Fruit fly (Drosophila melanogaster) whole organism, pupa: ENCODE data around the gene cbt.

Experiments used
- CG12605 ChIP-seq: fragments of 200-800 bp; sonication (Bioruptor generic); IDR thresholded peaks from 2 replicates; pipeline ENCODE4 v1.3.6; 2022; ENCODE audit warnings: missing biosample characterization, missing genetic modification characterization
- CG13204 ChIP-seq: fragments of 200-800 bp; sonication (Bioruptor generic); optimal IDR thresholded peaks from 2 replicates; lab custom pipeline; 2018; ENCODE audit warnings: missing biosample characterization, mild to moderate bottlenecking, missing genetic modification characterization, moderate library complexity
- CG14655 ChIP-seq: fragments of 200-800 bp; sonication (Bioruptor generic); optimal IDR thresholded peaks from 3 replicates; lab custom pipeline; 2017; ENCODE audit warnings: mild to moderate bottlenecking, missing biosample characterization, missing genetic modification reagents, missing genetic modification characterization
- CG32121 ChIP-seq: fragments of 200-800 bp; sonication (Bioruptor generic); IDR thresholded peaks from 2 replicates; pipeline ENCODE4 v1.3.6; 2022; ENCODE audit warnings: missing biosample characterization, missing genetic modification characterization
- CG34367 ChIP-seq: fragments of 200-800 bp; sonication (Bioruptor generic); optimal IDR thresholded peaks from 2 replicates; lab custom pipeline; 2018; ENCODE audit warnings: missing biosample characterization, mild to moderate bottlenecking, missing genetic modification characterization
- CG4496 ChIP-seq: fragments of 200-800 bp; sonication (Bioruptor generic); IDR thresholded peaks from 3 replicates; pipeline ENCODE4 v1.3.6; 2022; ENCODE audit warnings: missing biosample characterization, missing genetic modification characterization
- CG8301 ChIP-seq: fragments of 200-800 bp; sonication (Bioruptor generic); optimal IDR thresholded peaks from 2 replicates; lab custom pipeline; 2018; ENCODE audit warnings: missing biosample characterization, mild to moderate bottlenecking, missing genetic modification characterization
- CG9948 ChIP-seq: fragments of 200-800 bp; sonication (Bioruptor generic); optimal IDR thresholded peaks from 2 replicates; lab custom pipeline; 2018; ENCODE audit warnings: missing biosample characterization, mild to moderate bottlenecking, missing genetic modification characterization, moderate library complexity
- EcR ChIP-seq: fragments of 200-800 bp; sonication (Bioruptor generic); optimal IDR thresholded peaks from 3 replicates; lab custom pipeline; 2019; ENCODE audit warnings: missing biosample characterization, missing genetic modification characterization, mild to moderate bottlenecking, moderate library complexity, missing genetic modification reagents
- Ets98B ChIP-seq: fragments of 200-800 bp; sonication (Bioruptor generic); IDR thresholded peaks from 2 replicates; pipeline ENCODE4 v1.3.6; 2022; ENCODE audit warnings: missing biosample characterization, missing genetic modification characterization
- Pif1B ChIP-seq: fragments of 200-800 bp; sonication (Bioruptor generic); optimal IDR thresholded peaks from 3 replicates; lab custom pipeline; 2016; ENCODE audit warnings: missing biosample characterization, missing genetic modification characterization
- fd96Ca ChIP-seq: fragments of 200-800 bp; sonication (Bioruptor generic); IDR thresholded peaks from 3 replicates; pipeline ENCODE4 v1.3.6; 2022; ENCODE audit warnings: missing biosample characterization, missing genetic modification characterization
- gl ChIP-seq: fragments of 200-800 bp; sonication (Bioruptor generic); optimal IDR thresholded peaks from 2 replicates; lab custom pipeline; 2018; ENCODE audit warnings: missing biosample characterization, mild to moderate bottlenecking, missing genetic modification characterization

DNA sequence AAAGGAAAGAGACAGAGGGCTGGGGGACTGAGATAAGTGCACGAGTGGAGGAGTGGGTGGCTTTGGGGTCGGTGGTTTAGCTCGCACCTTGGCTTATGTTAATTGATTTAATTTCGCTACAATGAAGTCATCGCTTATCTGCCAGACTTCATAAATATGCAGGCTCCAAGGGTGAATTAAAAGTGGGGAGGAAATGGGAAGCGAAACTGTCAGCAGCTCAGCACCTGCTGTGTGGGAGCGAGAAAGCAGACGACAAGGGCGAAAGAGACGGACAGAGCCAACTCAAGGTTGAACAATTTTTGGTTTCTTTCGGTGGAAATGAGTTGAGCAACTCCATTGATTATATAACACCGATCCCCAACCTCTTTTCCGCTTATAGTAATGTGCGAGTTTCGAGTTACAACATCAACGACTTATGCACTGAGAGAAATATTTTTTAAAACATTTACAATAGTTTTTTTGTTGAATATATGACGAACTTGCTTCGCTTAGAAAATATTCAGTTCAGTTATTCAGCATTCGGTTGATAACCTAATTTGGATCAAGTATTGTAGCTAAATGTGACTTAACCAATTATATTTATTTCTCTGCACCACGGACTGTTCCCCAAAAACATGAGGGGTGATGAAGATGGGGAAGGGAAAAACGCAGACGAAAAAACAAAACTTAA lies 41.0 kb upstream of the cbt start:
- TF ChIP-seq CG34367 (tag; lab: Kevin White, UChicago): peak; percentile 31
- TF ChIP-seq CG14655 (GFP tag; lab: Kevin White, UChicago): no peak
- TF ChIP-seq CG13204 (GFP tag; lab: Kevin White, UChicago): no peak
- TF ChIP-seq EcR (GFP tag; lab: Kevin White, UChicago): no peak
- peak; percentile 33 for TF ChIP-seq CG9948 (tag; lab: Kevin White, UChicago)
- no peak for TF ChIP-seq Ets98B (GFP tag; lab: Robert Waterston, UW)
- peak; percentile 64 for TF ChIP-seq Pif1B (GFP tag; lab: Kevin White, UChicago)
- TF ChIP-seq CG32121 (GFP tag; lab: Robert Waterston, UW): no peak; the same call in 1 of the 2 replicates
- TF ChIP-seq CG8301 (tag; lab: Kevin White, UChicago): no peak
- TF ChIP-seq fd96Ca: no peak
- no peak for TF ChIP-seq gl (tag; lab: Kevin White, UChicago)
- TF ChIP-seq CG4496: no peak
- no peak for TF ChIP-seq CG12605 (GFP tag; lab: Robert Waterston, UW)
